Fruit fly (Drosophila melanogaster) whole organism, adult: ENCODE data around the gene OdsH.

Experiments used
- CG11617 ChIP-seq: fragments of 200-800 bp; sonication (Bioruptor generic); optimal IDR thresholded peaks from 2 replicates; lab custom pipeline; 2017; ENCODE audit warnings: mild to moderate bottlenecking, missing biosample characterization, missing genetic modification reagents, missing genetic modification characterization
- CG12768 ChIP-seq: fragments of 200-800 bp; sonication (Bioruptor generic); optimal IDR thresholded peaks from 2 replicates; lab custom pipeline; 2017; ENCODE audit warnings: missing biosample characterization, missing genetic modification characterization, mild to moderate bottlenecking, moderate library complexity, missing genetic modification reagents
- CG14711 ChIP-seq: fragments of 200-800 bp; sonication (Bioruptor generic); optimal IDR thresholded peaks from 2 replicates; lab custom pipeline; 2018; ENCODE audit warnings: missing biosample characterization, mild to moderate bottlenecking, missing genetic modification characterization, moderate library complexity
- CG1620 ChIP-seq: fragments of 200-800 bp; sonication (Bioruptor generic); optimal IDR thresholded peaks from 2 replicates; lab custom pipeline; 2016; ENCODE audit warnings: missing biosample characterization, missing genetic modification characterization
- CG33017 ChIP-seq: fragments of 200-800 bp; sonication (Bioruptor generic); optimal IDR thresholded peaks from 2 replicates; lab custom pipeline; 2018; ENCODE audit warnings: missing biosample characterization, mild to moderate bottlenecking, missing genetic modification characterization, moderate library complexity
- CG5204 ChIP-seq: fragments of 200-800 bp; sonication (Bioruptor generic); optimal IDR thresholded peaks from 2 replicates; lab custom pipeline; 2016; ENCODE audit warnings: missing biosample characterization, missing genetic modification characterization
- CG7045 ChIP-seq: fragments of 200-800 bp; sonication (Bioruptor generic); optimal IDR thresholded peaks from 2 replicates; lab custom pipeline; 2017; ENCODE audit warnings: missing biosample characterization, mild to moderate bottlenecking, missing genetic modification characterization
- CG7101 ChIP-seq: fragments of 200-800 bp; sonication (Bioruptor generic); optimal IDR thresholded peaks from 2 replicates; lab custom pipeline; 2018; ENCODE audit warnings: missing biosample characterization, mild to moderate bottlenecking, missing genetic modification characterization, moderate library complexity
- Clk ChIP-seq: fragments of 200-800 bp; sonication (Bioruptor generic); optimal IDR thresholded peaks from 2 replicates; lab custom pipeline; 2017; ENCODE audit warnings: missing biosample characterization, missing genetic modification characterization
- Crg-1 ChIP-seq: fragments of 200-800 bp; sonication (Bioruptor generic); optimal IDR thresholded peaks from 2 replicates; lab custom pipeline; 2016; ENCODE audit warnings: missing biosample characterization, missing genetic modification characterization
- Hr96 ChIP-seq: fragments of 200-800 bp; sonication (Bioruptor generic); optimal IDR thresholded peaks from 2 replicates; lab custom pipeline; 2016; ENCODE audit warnings: missing biosample characterization, missing genetic modification characterization
- Mnt ChIP-seq: fragments of 200-800 bp; sonication (Bioruptor generic); optimal IDR thresholded peaks from 2 replicates; lab custom pipeline; 2016; ENCODE audit warnings: missing biosample characterization, mild to moderate bottlenecking, missing genetic modification characterization
- bab1 ChIP-seq: fragments of 200-800 bp; sonication (Bioruptor generic); optimal IDR thresholded peaks from 3 replicates; lab custom pipeline; 2019; ENCODE audit warnings: missing biosample characterization, mild to moderate bottlenecking, missing genetic modification characterization, moderate library complexity
- cic ChIP-seq: fragments of 200-800 bp; sonication (Bioruptor generic); optimal IDR thresholded peaks from 2 replicates; lab custom pipeline; 2017; ENCODE audit warnings: missing biosample characterization, mild to moderate bottlenecking, missing genetic modification characterization, moderate library complexity
- cnc ChIP-seq, 2 experiments: fragments of >200 bp; optimal IDR thresholded peaks; 2 replicates each; lab custom pipeline; 2017
- kay ChIP-seq: fragments of 200-800 bp; sonication (Bioruptor generic); peaks from one replicate; lab custom pipeline; 2016; ENCODE audit warnings: missing biosample characterization, missing genetic modification characterization, borderline replicate concordance
- ovo ChIP-seq: fragments of 200-800 bp; sonication (Bioruptor generic); optimal IDR thresholded peaks from 2 replicates; lab custom pipeline; 2016; ENCODE audit warnings: missing biosample characterization, missing genetic modification characterization
- pad ChIP-seq: fragments of 200-800 bp; sonication (Bioruptor generic); optimal IDR thresholded peaks from 3 replicates; lab custom pipeline; 2017; ENCODE audit warnings: missing biosample characterization, missing genetic modification characterization, mild to moderate bottlenecking, moderate library complexity, missing genetic modification reagents
- tj ChIP-seq: fragments of 200-800 bp; sonication (Bioruptor generic); optimal IDR thresholded peaks from 3 replicates; lab custom pipeline; 2017; ENCODE audit warnings: missing biosample characterization, mild to moderate bottlenecking, missing genetic modification characterization, moderate library complexity
- toe ChIP-seq: fragments of 200-800 bp; sonication (Bioruptor generic); optimal IDR thresholded peaks from 2 replicates; lab custom pipeline; 2016; ENCODE audit warnings: missing biosample characterization, missing genetic modification characterization

The OdsH gene

dm6 chrX:17845820-17846379 lies 55.1 kb downstream of the OdsH start:
- TF ChIP-seq CG12768 (no peak), ovo (GFP tag; lab: Kevin White, UChicago) (no peak), cic (GFP tag; lab: Kevin White, UChicago) (peak; percentile 19)

dm6 chrX:17850179-17850578 lies 59.4 kb downstream of the OdsH start, which contains the start of the genes CG15814 and Spt7:
CG15814 (minus strand) TSS chrX:17850342.
Spt7 (plus strand) TSS chrX:17850460.
- TF ChIP-seq ovo (GFP tag; lab: Kevin White, UChicago) = peak; percentile 72
- peak; percentile 8 for TF ChIP-seq CG14711 (tag; lab: Kevin White, UChicago)
- TF ChIP-seq pad (GFP tag; lab: Kevin White, UChicago) = peak; percentile 51
- TF ChIP-seq CG7101 = peak; percentile 43
- TF ChIP-seq CG5204 (GFP tag; lab: Kevin White, UChicago) = no peak
- TF ChIP-seq CG1620 = peak; percentile 34
- TF ChIP-seq toe = no peak
- TF ChIP-seq cnc (optimal IDR thresholded peaks at IDR 0.05; lab: Kevin White, UChicago) = peak in 1 of 2 experiments; percentile 16
- TF ChIP-seq bab1 (GFP tag; lab: Kevin White, UChicago) = peak; percentile 69
- TF ChIP-seq kay (GFP tag; lab: Kevin White, UChicago) = no peak
- TF ChIP-seq CG7045 (GFP tag; lab: Kevin White, UChicago) = no peak
- TF ChIP-seq Clk (GFP tag; lab: Kevin White, UChicago) = no peak
- TF ChIP-seq CG33017 (tag; lab: Kevin White, UChicago) = no peak
- TF ChIP-seq Crg-1 (GFP tag; lab: Kevin White, UChicago) = peak; percentile 69
- peak; percentile 40 for TF ChIP-seq cic (GFP tag; lab: Kevin White, UChicago)
- TF ChIP-seq CG11617 (GFP tag; lab: Kevin White, UChicago) = peak; percentile 65
- no peak for TF ChIP-seq CG12768
- TF ChIP-seq Mnt (GFP tag; lab: Kevin White, UChicago) = peak; percentile 81
- TF ChIP-seq tj (GFP tag; lab: Kevin White, UChicago) = peak; percentile 61
- TF ChIP-seq Hr96 (GFP tag; lab: Kevin White, UChicago) = no peak

dm6 chrX:17852457-17852856 lies 61.6 kb downstream of the OdsH start, which contains the start of gene CG32554:
CG32554 (minus strand) TSS chrX:17852685.
- TF ChIP-seq CG14711 (tag; lab: Kevin White, UChicago) = no peak
- peak; percentile 6 for TF ChIP-seq bab1 (GFP tag; lab: Kevin White, UChicago)

dm6 chrX:17856029-17856428 lies 65.2 kb downstream of the OdsH start, which contains the start of gene Mco4:
Mco4 (minus strand) TSS chrX:17856129.
- TF ChIP-seq Mnt (GFP tag; lab: Kevin White, UChicago) (no peak), toe (no peak), Clk (GFP tag; lab: Kevin White, UChicago) (no peak), CG12768 (no peak), CG33017 (tag; lab: Kevin White, UChicago) (no peak), Hr96 (GFP tag; lab: Kevin White, UChicago) (no peak), CG14711 (tag; lab: Kevin White, UChicago) (no peak), bab1 (GFP tag; lab: Kevin White, UChicago) (no peak), kay (GFP tag; lab: Kevin White, UChicago) (no peak), CG11617 (GFP tag; lab: Kevin White, UChicago) (no peak), pad (GFP tag; lab: Kevin White, UChicago) (no peak), CG1620 (no peak)

dm6 chrX:17856458-17857277 lies 65.9 kb downstream of the OdsH start, which contains the start of gene Srx:
Srx (plus strand) TSS chrX:17856974.
- TF ChIP-seq CG7101 (peak; percentile 35), cic (GFP tag; lab: Kevin White, UChicago) (peak; percentile 45), ovo (GFP tag; lab: Kevin White, UChicago) (peak; percentile 34), CG12768 (no peak), CG14711 (tag; lab: Kevin White, UChicago) (peak; percentile 89), CG1620 (peak; percentile 54), CG7045 (GFP tag; lab: Kevin White, UChicago) (no peak), kay (GFP tag; lab: Kevin White, UChicago) (no peak), CG11617 (GFP tag; lab: Kevin White, UChicago) (peak; percentile 60), bab1 (GFP tag; lab: Kevin White, UChicago) (peak; percentile 25), pad (GFP tag; lab: Kevin White, UChicago) (peak; percentile 51), toe (peak; percentile 64), Mnt (GFP tag; lab: Kevin White, UChicago) (peak; percentile 59), tj (GFP tag; lab: Kevin White, UChicago) (peak; percentile 49)

dm6 chrX:17857809-17858208 lies 67.0 kb downstream of the OdsH start:
- TF ChIP-seq CG1620 (no peak), Clk (GFP tag; lab: Kevin White, UChicago) (no peak), CG14711 (tag; lab: Kevin White, UChicago) (no peak)
